Fruit fly (Drosophila melanogaster) whole organism, prepupa: Measurements from ENCODE around the gene CG13671.
A peak's percentile ranks its signal among the peaks of the same experiment; 100 is the strongest.

Source experiments
- Blimp-1 ChIP-seq: fragments of 200-800 bp; sonication (Bioruptor generic); optimal IDR thresholded peaks from 3 replicates; lab custom pipeline; 2017; ENCODE audit warnings: missing biosample characterization, missing genetic modification characterization, mild to moderate bottlenecking, moderate library complexity, missing genetic modification reagents
- CG10631 ChIP-seq: fragments of 200-800 bp; sonication (Bioruptor generic); optimal IDR thresholded peaks from 2 replicates; lab custom pipeline; 2016; ENCODE audit warnings: missing biosample characterization, missing genetic modification characterization
- CG10669 ChIP-seq: fragments of 200-800 bp; sonication (Bioruptor generic); optimal IDR thresholded peaks from 3 replicates; lab custom pipeline; 2018; ENCODE audit warnings: missing biosample characterization, mild to moderate bottlenecking, missing genetic modification characterization, moderate library complexity
- CG11294 ChIP-seq: fragments of 200-800 bp; sonication (Bioruptor generic); IDR thresholded peaks from 2 replicates; pipeline ENCODE4 v1.3.6; 2022; ENCODE audit warnings: missing biosample characterization, missing genetic modification characterization
- CG11902 ChIP-seq: fragments of 200-800 bp; sonication (Bioruptor generic); optimal IDR thresholded peaks from 3 replicates; lab custom pipeline; 2016; ENCODE audit warnings: missing biosample characterization, missing genetic modification characterization
- CG15336 ChIP-seq: fragments of 200-800 bp; sonication (Bioruptor generic); IDR thresholded peaks from 2 replicates; pipeline ENCODE4 v1.3.6; 2022; ENCODE audit warnings: missing biosample characterization, missing genetic modification characterization
- CG16779 ChIP-seq: fragments of 200-800 bp; sonication (Bioruptor generic); optimal IDR thresholded peaks from 3 replicates; lab custom pipeline; 2017; ENCODE audit warnings: missing biosample characterization, mild to moderate bottlenecking, missing genetic modification characterization
- CG3032 ChIP-seq: fragments of 200-800 bp; optimal IDR thresholded peaks from 2 replicates; lab custom pipeline; 2019; ENCODE audit warnings: missing biosample characterization, mild to moderate bottlenecking, missing genetic modification characterization, moderate library complexity
- CG31627 ChIP-seq: fragments of 200-800 bp; sonication (Bioruptor generic); optimal IDR thresholded peaks from 3 replicates; lab custom pipeline; 2016; ENCODE audit warnings: missing biosample characterization, missing genetic modification characterization
- CG32006 ChIP-seq: fragments of 200-800 bp; sonication (Bioruptor generic); optimal IDR thresholded peaks from 3 replicates; lab custom pipeline; 2017; ENCODE audit warnings: missing biosample characterization, mild to moderate bottlenecking, missing genetic modification characterization
- CG4318 ChIP-seq: fragments of 200-800 bp; sonication (Bioruptor generic); optimal IDR thresholded peaks from 3 replicates; lab custom pipeline; 2017; ENCODE audit warnings: missing biosample characterization, mild to moderate bottlenecking, missing genetic modification characterization
- CG6163 ChIP-seq: fragments of 200-800 bp; sonication (Bioruptor generic); IDR thresholded peaks from 3 replicates; pipeline ENCODE4 v1.3.6; 2022; ENCODE audit warnings: missing biosample characterization, missing genetic modification characterization
- CG6276 ChIP-seq: fragments of 200-800 bp; sonication (Bioruptor generic); optimal IDR thresholded peaks from 2 replicates; lab custom pipeline; 2017; ENCODE audit warnings: missing biosample characterization, mild to moderate bottlenecking, missing genetic modification characterization
- CG6792 ChIP-seq: fragments of 200-800 bp; sonication (Bioruptor generic); optimal IDR thresholded peaks from 3 replicates; lab custom pipeline; 2016; ENCODE audit warnings: missing biosample characterization, missing genetic modification characterization
- CG6808 ChIP-seq: fragments of 200-800 bp; sonication (Bioruptor generic); optimal IDR thresholded peaks from 3 replicates; lab custom pipeline; 2017; ENCODE audit warnings: missing biosample characterization, missing genetic modification characterization, mild to moderate bottlenecking, moderate library complexity, missing genetic modification reagents
- CG6854 ChIP-seq: fragments of 200-800 bp; sonication (Bioruptor generic); optimal IDR thresholded peaks from 2 replicates; lab custom pipeline; 2017; ENCODE audit warnings: missing biosample characterization, mild to moderate bottlenecking, missing genetic modification characterization
- CG8119 ChIP-seq: fragments of 200-800 bp; sonication (Bioruptor generic); IDR thresholded peaks from 3 replicates; pipeline ENCODE4 v1.3.6; 2022; ENCODE audit warnings: missing biosample characterization, missing genetic modification characterization
- CG9139 ChIP-seq: fragments of 200-800 bp; sonication (Bioruptor generic); optimal IDR thresholded peaks from 3 replicates; lab custom pipeline; 2017; ENCODE audit warnings: missing biosample characterization, mild to moderate bottlenecking, missing genetic modification characterization
- Eip75B ChIP-seq: fragments of 200-800 bp; sonication (Bioruptor generic); optimal IDR thresholded peaks from 3 replicates; lab custom pipeline; 2016; ENCODE audit warnings: missing biosample characterization, missing genetic modification characterization
- Eip78C ChIP-seq: fragments of 200-800 bp; sonication (Bioruptor generic); peaks from one replicate; lab custom pipeline; 2016; ENCODE audit warnings: missing biosample characterization, missing genetic modification characterization
- Eip93F ChIP-seq: fragments of 200-800 bp; sonication (Bioruptor generic); optimal IDR thresholded peaks from 2 replicates; lab custom pipeline; 2016; ENCODE audit warnings: missing biosample characterization, mild to moderate bottlenecking, missing genetic modification characterization
- Ets96B ChIP-seq: fragments of 200-800 bp; optimal IDR thresholded peaks from 2 replicates; lab custom pipeline; 2019; ENCODE audit warnings: missing biosample characterization, mild to moderate bottlenecking, missing genetic modification characterization, moderate library complexity
- Hr38 ChIP-seq: sonication (Bioruptor generic); optimal IDR thresholded peaks from 2 replicates; lab custom pipeline; 2016; ENCODE audit warnings: missing biosample characterization, missing genetic modification characterization
- Lpt ChIP-seq: fragments of 200-800 bp; sonication (Bioruptor generic); optimal IDR thresholded peaks from 3 replicates; lab custom pipeline; 2016; ENCODE audit warnings: missing biosample characterization, missing genetic modification characterization
- OdsH ChIP-seq: fragments of 200-800 bp; sonication (Bioruptor generic); optimal IDR thresholded peaks from 3 replicates; lab custom pipeline; 2016; ENCODE audit warnings: missing biosample characterization, missing genetic modification characterization
- Smox ChIP-seq: fragments of 200-800 bp; sonication (Bioruptor generic); optimal IDR thresholded peaks from 3 replicates; lab custom pipeline; 2016; ENCODE audit warnings: missing biosample characterization, missing genetic modification characterization
- Sox15 ChIP-seq: fragments of 200-800 bp; sonication (Bioruptor generic); optimal IDR thresholded peaks from 3 replicates; lab custom pipeline; 2016; ENCODE audit warnings: missing biosample characterization, missing genetic modification characterization
- achi ChIP-seq: fragments of 200-800 bp; sonication (Bioruptor generic); optimal IDR thresholded peaks from 3 replicates; lab custom pipeline; 2016; ENCODE audit warnings: missing biosample characterization, missing genetic modification characterization
- dac ChIP-seq: fragments of 200-800 bp; sonication (Bioruptor generic); optimal IDR thresholded peaks from 2 replicates; lab custom pipeline; 2017; ENCODE audit warnings: missing biosample characterization, mild to moderate bottlenecking, missing genetic modification characterization
- eg ChIP-seq: fragments of 200-800 bp; sonication (Bioruptor generic); IDR thresholded peaks from 3 replicates; pipeline ENCODE4 v1.3.6; 2022; ENCODE audit warnings: missing biosample characterization, missing genetic modification characterization
- esn ChIP-seq: fragments of 200-800 bp; sonication (Bioruptor generic); optimal IDR thresholded peaks from 2 replicates; lab custom pipeline; 2016; ENCODE audit warnings: missing biosample characterization, mild to moderate bottlenecking, missing genetic modification characterization, moderate library complexity
- fkh ChIP-seq: fragments of 200-800 bp; sonication (Bioruptor generic); optimal IDR thresholded peaks from 3 replicates; lab custom pipeline; 2017; ENCODE audit warnings: missing biosample characterization, mild to moderate bottlenecking, missing genetic modification characterization, moderate library complexity
- lz ChIP-seq: fragments of 200-800 bp; sonication (Bioruptor generic); optimal IDR thresholded peaks from 3 replicates; lab custom pipeline; 2016; ENCODE audit warnings: missing biosample characterization, missing genetic modification characterization
- pdm3 ChIP-seq: fragments of 200-800 bp; sonication (Bioruptor generic); optimal IDR thresholded peaks from 3 replicates; lab custom pipeline; 2016; ENCODE audit warnings: missing biosample characterization, missing genetic modification characterization
- salr ChIP-seq, 2 experiments: fragments of 200-800 bp; sonication (Bioruptor generic); optimal IDR thresholded peaks; 3 replicates each; lab custom pipeline; 2016 to 2018; ENCODE audit warnings: missing biosample characterization in 2 of 2, missing genetic modification characterization in 2 of 2, mild to moderate bottlenecking in 1 of 2
- spab ChIP-seq: fragments of 200-800 bp; sonication (Bioruptor generic); optimal IDR thresholded peaks from 2 replicates; lab custom pipeline; 2017; ENCODE audit warnings: missing biosample characterization, mild to moderate bottlenecking, missing genetic modification characterization, missing genetic modification reagents
- ss ChIP-seq, 2 experiments: fragments of 200-800 bp; sonication (Bioruptor generic); optimal IDR thresholded peaks; 2 replicates in 1 of 2; 3 replicates in 1 of 2; lab custom pipeline; 2017 to 2018; ENCODE audit warnings: mild to moderate bottlenecking in 2 of 2, missing biosample characterization in 2 of 2, missing genetic modification characterization in 2 of 2, moderate library complexity in 1 of 2
- svp ChIP-seq: fragments of 200-800 bp; sonication (Bioruptor generic); peaks from one replicate; lab custom pipeline; 2016; ENCODE audit warnings: missing biosample characterization, missing genetic modification characterization
- topi ChIP-seq: fragments of 200-800 bp; sonication (Bioruptor generic); optimal IDR thresholded peaks from 3 replicates; lab custom pipeline; 2016; ENCODE audit warnings: missing biosample characterization, missing genetic modification characterization
- vri ChIP-seq: fragments of 200-800 bp; sonication (Bioruptor generic); optimal IDR thresholded peaks from 3 replicates; lab custom pipeline; 2016; ENCODE audit warnings: missing biosample characterization, mild to moderate bottlenecking, missing genetic modification characterization

The CG13671 gene

dm6 chr3L:8284651-8285050 lies 15.2 kb upstream of the CG13671 start (continued):
- TF ChIP-seq lz (GFP tag; lab: Kevin White, UChicago) (peak; percentile 33), CG16779 (tag; lab: Kevin White, UChicago) (no peak), CG15336 (GFP tag; lab: Robert Waterston, UW) (peak; percentile 37; the same call in 1 of the 2 replicates), Lpt (GFP tag; lab: Kevin White, UChicago) (no peak), CG11902 (GFP tag; lab: Kevin White, UChicago) (peak; percentile 11), Smox (GFP tag; lab: Kevin White, UChicago) (peak; percentile 21), Sox15 (peak; percentile 24), fkh (GFP tag; lab: Kevin White, UChicago) (no peak), Hr38 (GFP tag; lab: Kevin White, UChicago) (no peak), Eip93F (GFP tag; lab: Kevin White, UChicago) (no peak), svp (peak; percentile 64), pdm3 (GFP tag; lab: Kevin White, UChicago) (peak; percentile 42), CG3032 (peak; percentile 31), CG4318 (GFP tag; lab: Kevin White, UChicago) (no peak), CG9139 (GFP tag; lab: Kevin White, UChicago) (no peak), CG10631 (peak; percentile 32), dac (GFP tag; lab: Kevin White, UChicago) (no peak)

- TF ChIP-seq topi (GFP tag; lab: Kevin White, UChicago) (no peak), CG32006 (GFP tag; lab: Kevin White, UChicago) (no peak), Eip75B (GFP tag; lab: Kevin White, UChicago) (no peak), CG8119 (GFP tag; lab: Robert Waterston, UW) (no peak), CG6276 (GFP tag; lab: Kevin White, UChicago) (no peak), CG6163 (no peak), ss (GFP tag; optimal IDR thresholded peaks at IDR 0.05; lab: Kevin White, UChicago) (no peak), achi (GFP tag; lab: Kevin White, UChicago) (no peak), spab (GFP tag; lab: Kevin White, UChicago) (no peak), Eip78C (GFP tag; lab: Kevin White, UChicago) (no peak), vri (GFP tag; lab: Kevin White, UChicago) (no peak), svp (no peak), esn (GFP tag; lab: Kevin White, UChicago) (no peak), CG10669 (no peak), CG11294 (GFP tag; lab: Robert Waterston, UW) (no peak), lz (GFP tag; lab: Kevin White, UChicago) (no peak), CG16779 (tag; lab: Kevin White, UChicago) (no peak), eg (GFP tag; lab: Robert Waterston, UW) (no peak), CG31627 (GFP tag; lab: Kevin White, UChicago) (no peak), CG6808 (GFP tag; lab: Kevin White, UChicago) (no peak)
Observed at dm6 chr3L:8285291-8285690, 14.6 kb upstream of the CG13671 start.

dm6 chr3L:8285773-8286172 lies 14.1 kb upstream of the CG13671 start:
- no peak for TF ChIP-seq CG11294 (GFP tag; lab: Robert Waterston, UW)
- TF ChIP-seq Sox15 = no peak
- TF ChIP-seq salr (GFP tag; optimal IDR thresholded peaks at IDR 0.05; lab: Kevin White, UChicago) = no peak
- TF ChIP-seq Blimp-1 = no peak
- no peak for TF ChIP-seq vri (GFP tag; lab: Kevin White, UChicago)
- TF ChIP-seq Ets96B (tag; lab: Kevin White, UChicago) = no peak
- no peak for TF ChIP-seq CG6854 (GFP tag; lab: Kevin White, UChicago)
- TF ChIP-seq fkh (GFP tag; lab: Kevin White, UChicago) = no peak
- TF ChIP-seq OdsH = no peak
- TF ChIP-seq CG6792 (GFP tag; lab: Kevin White, UChicago) = no peak
- no peak for TF ChIP-seq pdm3 (GFP tag; lab: Kevin White, UChicago)
- TF ChIP-seq CG32006 (GFP tag; lab: Kevin White, UChicago) = no peak
